Worm (Caenorhabditis elegans) whole organism, early embryonic: ENCODE measurements around the gene faah-1.

Source experiments
- B0310.2 ChIP-seq: sonication (generic microtip); optimal IDR thresholded peaks from 2 replicates; lab custom pipeline; 2016; ENCODE audit warnings: mild to moderate bottlenecking, missing genetic modification characterization, missing compliant biosample characterization
- F13C5.2 ChIP-seq: sonication (generic microtip); optimal IDR thresholded peaks from 2 replicates; lab custom pipeline; 2017; ENCODE audit warnings: mild to moderate bottlenecking, missing genetic modification characterization, inconsistent platforms, missing compliant biosample characterization
- aly-1 ChIP-seq: sonication (generic microtip); optimal IDR thresholded peaks from 2 replicates; lab custom pipeline; 2016; ENCODE audit warnings: missing genetic modification characterization, missing compliant biosample characterization
- ama-1 ChIP-seq: fragments of 150-350 bp; optimal IDR thresholded peaks from 2 replicates; lab custom pipeline; 2014
- ceh-13 ChIP-seq: fragments of 200-800 bp; sonication (Bioruptor generic); optimal IDR thresholded peaks from 2 replicates; lab custom pipeline; 2018; ENCODE audit warnings: mild to moderate bottlenecking, missing genetic modification characterization, missing compliant biosample characterization
- ceh-36 ChIP-seq: sonication (generic microtip); optimal IDR thresholded peaks from 2 replicates; lab custom pipeline; 2016; ENCODE audit warnings: missing genetic modification characterization, inconsistent platforms, missing compliant biosample characterization
- ets-7 ChIP-seq: sonication (generic microtip); optimal IDR thresholded peaks from 2 replicates; lab custom pipeline; 2016; ENCODE audit warnings: missing genotype, missing genetic modification characterization, missing compliant biosample characterization
- flt-1 ChIP-seq: fragments of 200-800 bp; sonication (Bioruptor generic); IDR thresholded peaks from 2 replicates; pipeline ENCODE4 v1.3.6; 2022; ENCODE audit warnings: missing genetic modification characterization, missing compliant biosample characterization
- hmbx-1 ChIP-seq: sonication (generic microtip); optimal IDR thresholded peaks from 2 replicates; lab custom pipeline; 2016; ENCODE audit warnings: mild to moderate bottlenecking, missing genetic modification characterization, missing compliant biosample characterization
- hmg-4 ChIP-seq: fragments of 200-800 bp; sonication (Bioruptor generic); optimal IDR thresholded peaks from 2 replicates; lab custom pipeline; 2018; ENCODE audit warnings: mild to moderate bottlenecking, missing genetic modification characterization, missing compliant biosample characterization
- hnd-1 ChIP-seq: sonication (generic microtip); optimal IDR thresholded peaks from 2 replicates; lab custom pipeline; 2016; ENCODE audit warnings: missing genetic modification characterization, missing compliant biosample characterization
- pes-1 ChIP-seq: fragments of 200-800 bp; sonication (Bioruptor generic); IDR thresholded peaks from 2 replicates; pipeline ENCODE4 v1.3.6; 2022; ENCODE audit warnings: missing genetic modification reagents, missing genetic modification characterization, missing compliant biosample characterization
- scrt-1 ChIP-seq: fragments of 200-800 bp; sonication (Bioruptor generic); IDR thresholded peaks from 2 replicates; pipeline ENCODE4 v1.3.6; 2022; ENCODE audit warnings: missing genetic modification characterization, missing compliant biosample characterization
- sea-1 ChIP-seq: fragments of 200-800 bp; sonication (Bioruptor generic); conservative IDR thresholded peaks from 2 replicates; pipeline ENCODE4 v1.3.6; 2022; ENCODE audit warnings: missing genetic modification characterization, missing compliant biosample characterization
- tbx-11 ChIP-seq: fragments of 200-800 bp; sonication (Bioruptor generic); IDR thresholded peaks from 2 replicates; pipeline ENCODE4 v1.3.6; 2022; ENCODE audit warnings: missing genetic modification characterization, missing compliant biosample characterization
- tbx-37 ChIP-seq: fragments of 200-800 bp; sonication (Bioruptor generic); conservative IDR thresholded peaks from 2 replicates; pipeline ENCODE4 v1.3.6; 2022; ENCODE audit warnings: missing genetic modification reagents, missing genetic modification characterization, missing compliant biosample characterization
- tra-4 ChIP-seq: sonication (generic microtip); optimal IDR thresholded peaks from 2 replicates; lab custom pipeline; 2017; ENCODE audit warnings: missing genetic modification characterization, missing compliant biosample characterization

Gene faah-1

DNA sequence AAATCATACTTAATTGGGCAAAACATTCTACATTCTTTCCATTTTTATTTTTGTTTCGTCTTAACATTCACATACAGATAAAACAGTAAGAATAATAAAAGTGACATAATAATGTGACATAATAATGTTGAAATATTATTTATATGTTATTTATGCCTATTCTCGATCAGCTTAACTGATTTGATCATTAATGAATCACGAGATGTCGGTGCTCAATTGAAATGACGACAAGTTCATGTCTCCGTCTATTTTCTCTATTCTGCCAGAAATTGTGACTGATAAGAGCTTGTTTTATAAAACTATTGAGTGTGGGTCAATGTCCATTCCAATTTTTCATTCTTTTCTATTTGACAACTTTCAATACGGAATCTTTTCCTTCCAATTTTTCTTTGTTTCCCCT is 7.5 kb upstream of the faah-1 start:
- TF ChIP-seq hnd-1 (tag; lab: Kevin White, UChicago): no peak
- TF ChIP-seq ets-7 (tag; lab: Kevin White, UChicago): no peak
- no peak for TF ChIP-seq sea-1 (GFP tag; lab: Robert Waterston, UW)
- TF ChIP-seq flt-1: no peak
- TF ChIP-seq aly-1: no peak
- TF ChIP-seq F13C5.2 (tag; lab: Kevin White, UChicago): no peak
- no peak for TF ChIP-seq hmg-4 (GFP tag; lab: Kevin White, UChicago)
- TF ChIP-seq tbx-11 (GFP tag; lab: Robert Waterston, UW): no peak
- TF ChIP-seq tbx-37 (GFP tag; lab: Robert Waterston, UW): no peak
- no peak for TF ChIP-seq scrt-1
- TF ChIP-seq hmbx-1 (tag; lab: Kevin White, UChicago): no peak
- TF ChIP-seq tra-4 (tag; lab: Kevin White, UChicago): no peak
- TF ChIP-seq B0310.2 (tag; lab: Kevin White, UChicago): no peak
- no peak for TF ChIP-seq pes-1
- TF ChIP-seq ceh-13: no peak
- no peak for TF ChIP-seq ama-1 (lab: Kevin White, UChicago)
- no peak for TF ChIP-seq ceh-36 (tag; lab: Kevin White, UChicago)

DNA sequence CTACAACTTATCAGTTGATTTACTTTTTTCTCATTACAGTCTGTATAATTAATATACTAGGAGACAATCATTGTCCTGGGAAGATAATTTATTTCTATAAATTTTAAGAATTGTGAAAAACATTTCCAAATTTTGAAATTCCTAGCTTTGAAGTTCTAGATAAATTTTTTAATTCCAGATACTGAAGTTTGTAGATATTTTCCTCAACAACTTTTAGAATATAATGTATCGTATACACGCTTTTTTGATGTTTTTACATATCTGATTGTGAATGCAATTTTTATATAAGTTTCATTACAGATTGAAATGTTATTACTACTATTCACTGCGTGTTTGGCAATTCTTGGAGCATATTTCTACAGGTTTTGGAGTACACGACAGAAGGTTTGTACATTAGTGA is 7.0 kb upstream of the faah-1 start, which contains the start of gene faah-2:
TSS of gene faah-2 (plus strand) at position 301 of the 400 bp plus-strand sequence.
- no peak for TF ChIP-seq ama-1 (lab: Kevin White, UChicago)

DNA sequence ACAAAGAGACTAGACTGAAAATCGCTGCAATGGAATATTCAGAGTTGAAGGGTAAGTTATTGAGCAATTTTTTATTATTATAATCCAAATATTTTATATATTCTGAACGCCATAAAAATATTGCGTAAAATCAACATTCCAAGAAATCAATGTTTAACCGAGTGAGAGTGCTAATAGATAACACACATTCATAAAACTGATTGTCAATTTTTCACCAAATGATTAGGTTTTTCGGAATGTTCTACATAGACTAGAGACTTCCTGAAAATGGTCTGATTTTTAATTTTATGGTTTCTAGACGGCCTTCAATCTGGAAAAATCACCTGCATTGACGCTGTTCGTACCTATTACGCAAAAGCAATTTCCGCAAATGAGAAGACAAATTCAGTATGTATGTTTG is 6.5 kb upstream of the faah-1 start:
- no peak for TF ChIP-seq ets-7 (tag; lab: Kevin White, UChicago)
- TF ChIP-seq B0310.2 (tag; lab: Kevin White, UChicago): no peak
- TF ChIP-seq hmg-4 (GFP tag; lab: Kevin White, UChicago): no peak
- TF ChIP-seq hnd-1 (tag; lab: Kevin White, UChicago): no peak
- no peak for TF ChIP-seq sea-1 (GFP tag; lab: Robert Waterston, UW)
- TF ChIP-seq scrt-1: no peak
- no peak for TF ChIP-seq F13C5.2 (tag; lab: Kevin White, UChicago)
- TF ChIP-seq ceh-36 (tag; lab: Kevin White, UChicago): no peak
- no peak for TF ChIP-seq pes-1
- no peak for TF ChIP-seq ceh-13
- no peak for TF ChIP-seq aly-1
- TF ChIP-seq tbx-37 (GFP tag; lab: Robert Waterston, UW): no peak
- TF ChIP-seq tbx-11 (GFP tag; lab: Robert Waterston, UW): no peak
- TF ChIP-seq flt-1: no peak
- TF ChIP-seq hmbx-1 (tag; lab: Kevin White, UChicago): no peak
- no peak for TF ChIP-seq ama-1 (lab: Kevin White, UChicago)
- TF ChIP-seq tra-4 (tag; lab: Kevin White, UChicago): no peak

DNA sequence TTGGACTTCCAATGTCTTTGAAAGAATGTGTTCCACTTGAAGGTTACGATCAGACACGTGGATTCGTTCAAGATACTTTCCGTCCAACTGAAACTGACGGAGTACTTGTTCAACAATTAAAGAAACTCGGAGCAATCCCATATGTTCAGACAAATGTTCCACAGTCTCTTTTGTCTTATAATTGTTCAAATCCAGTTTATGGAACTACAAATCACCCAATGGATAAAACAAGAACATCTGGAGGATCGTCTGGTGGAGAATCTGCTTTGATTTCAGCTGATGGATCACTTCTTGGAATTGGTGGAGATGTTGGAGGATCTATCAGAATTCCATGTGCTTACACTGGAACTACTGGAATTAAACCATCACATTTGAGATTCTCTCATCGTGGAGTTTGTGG is 6.0 kb upstream of the faah-1 start:
- TF ChIP-seq aly-1 (no peak), B0310.2 (tag; lab: Kevin White, UChicago) (no peak), tbx-11 (GFP tag; lab: Robert Waterston, UW) (no peak), flt-1 (no peak), hmg-4 (GFP tag; lab: Kevin White, UChicago) (no peak), ceh-13 (no peak), ceh-36 (tag; lab: Kevin White, UChicago) (no peak), pes-1 (no peak)

DNA sequence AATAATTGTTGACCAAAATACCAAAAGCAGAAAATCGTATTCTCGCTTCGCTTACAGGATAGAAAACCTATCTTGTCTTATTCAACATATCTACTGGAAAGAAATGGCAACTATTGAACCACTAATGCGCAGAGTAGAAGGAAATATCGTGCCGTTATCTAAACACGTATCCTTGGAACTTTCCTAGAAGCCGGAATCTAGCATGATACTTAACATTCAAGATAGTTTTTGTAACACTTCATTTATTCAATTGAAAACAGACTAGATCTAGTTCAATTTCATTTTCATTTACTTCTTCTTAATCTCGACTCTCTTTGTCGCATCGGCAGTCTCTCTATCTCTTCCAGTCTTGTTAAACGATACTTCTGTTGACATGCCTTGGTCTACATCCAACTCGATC is 4.2 kb upstream of the faah-1 start:
- TF ChIP-seq ama-1 (lab: Kevin White, UChicago): no peak
- TF ChIP-seq hnd-1 (tag; lab: Kevin White, UChicago): no peak
- no peak for TF ChIP-seq aly-1

ce11 chrIV:8157161-8157560 is 2.0 kb upstream of the faah-1 start, which contains the start of gene B0218.5:
B0218.5 (minus strand) TSS chrIV:8157261.
- TF ChIP-seq pes-1 (no peak), F13C5.2 (tag; lab: Kevin White, UChicago) (no peak), flt-1 (no peak), hmg-4 (GFP tag; lab: Kevin White, UChicago) (no peak), ets-7 (tag; lab: Kevin White, UChicago) (no peak), tra-4 (tag; lab: Kevin White, UChicago) (no peak), sea-1 (GFP tag; lab: Robert Waterston, UW) (no peak), tbx-37 (GFP tag; lab: Robert Waterston, UW) (no peak), tbx-11 (GFP tag; lab: Robert Waterston, UW) (no peak), ceh-36 (tag; lab: Kevin White, UChicago) (no peak), B0310.2 (tag; lab: Kevin White, UChicago) (no peak), ceh-13 (no peak), hnd-1 (tag; lab: Kevin White, UChicago) (no peak), ama-1 (lab: Kevin White, UChicago) (no peak)

DNA sequence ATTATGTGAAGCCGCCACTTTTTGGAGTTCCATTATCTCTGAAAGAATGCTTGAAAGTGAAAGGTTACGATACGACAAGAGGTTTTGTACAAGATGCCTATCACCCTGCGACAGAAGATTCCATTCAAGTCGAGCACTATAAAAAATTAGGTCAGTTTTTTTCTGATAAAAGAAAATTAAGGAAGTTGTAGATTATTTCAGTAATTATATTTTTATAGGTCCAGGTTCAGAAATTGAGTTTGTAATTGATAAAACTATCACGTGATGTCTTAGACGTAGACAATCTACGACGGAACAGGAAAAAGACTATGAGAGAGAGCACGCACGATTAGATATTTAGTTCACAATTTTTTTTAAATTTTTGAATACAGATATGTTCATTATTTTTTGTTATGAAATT is 808 bp downstream of the faah-1 start:
- TF ChIP-seq F13C5.2 (tag; lab: Kevin White, UChicago) (no peak), tbx-11 (GFP tag; lab: Robert Waterston, UW) (no peak), tra-4 (tag; lab: Kevin White, UChicago) (no peak), ama-1 (lab: Kevin White, UChicago) (no peak), ceh-36 (tag; lab: Kevin White, UChicago) (no peak), sea-1 (GFP tag; lab: Robert Waterston, UW) (no peak), hmg-4 (GFP tag; lab: Kevin White, UChicago) (no peak), aly-1 (no peak), ceh-13 (no peak), ets-7 (tag; lab: Kevin White, UChicago) (no peak), hnd-1 (tag; lab: Kevin White, UChicago) (no peak), B0310.2 (tag; lab: Kevin White, UChicago) (no peak), hmbx-1 (tag; lab: Kevin White, UChicago) (no peak), pes-1 (no peak), tbx-37 (GFP tag; lab: Robert Waterston, UW) (no peak), scrt-1 (no peak)

- no peak for TF ChIP-seq hnd-1 (tag; lab: Kevin White, UChicago)
- TF ChIP-seq tra-4 (tag; lab: Kevin White, UChicago): no peak
- TF ChIP-seq scrt-1: no peak
- no peak for TF ChIP-seq F13C5.2 (tag; lab: Kevin White, UChicago)
- TF ChIP-seq ama-1 (lab: Kevin White, UChicago): no peak
- TF ChIP-seq sea-1 (GFP tag; lab: Robert Waterston, UW): no peak
- TF ChIP-seq ceh-36 (tag; lab: Kevin White, UChicago): no peak
- no peak for TF ChIP-seq tbx-37 (GFP tag; lab: Robert Waterston, UW)
Measured at ce11 chrIV:8161774-8162173, 2.6 kb downstream of the faah-1 start.
